Fruit fly (Drosophila melanogaster) whole organism, embryonic: Measurements from ENCODE around the gene CG12116.

Experiments
- CG10267 ChIP-seq: fragments of 200-800 bp; sonication (Bioruptor generic); optimal IDR thresholded peaks from 2 replicates; lab custom pipeline; 2018; ENCODE audit warnings: missing biosample characterization, mild to moderate bottlenecking, missing genetic modification characterization, moderate library complexity
- CG10366 ChIP-seq: fragments of 200-800 bp; sonication (Bioruptor generic); IDR thresholded peaks from 2 replicates; pipeline ENCODE4 v1.3.6; 2022; ENCODE audit warnings: missing biosample characterization, missing genetic modification characterization
- CG11560 ChIP-seq: fragments of 200-800 bp; sonication (Bioruptor generic); IDR thresholded peaks from 3 replicates; pipeline ENCODE4 v1.3.6; 2022; ENCODE audit warnings: missing biosample characterization, missing genetic modification characterization
- CG12299 ChIP-seq: fragments of 200-800 bp; sonication (Bioruptor generic); optimal IDR thresholded peaks from 2 replicates; lab custom pipeline; 2018; ENCODE audit warnings: missing biosample characterization, mild to moderate bottlenecking, missing genetic modification characterization
- CG1233 ChIP-seq: fragments of 200-800 bp; sonication (Bioruptor generic); optimal IDR thresholded peaks from 4 replicates; lab custom pipeline; 2018; ENCODE audit warnings: missing biosample characterization, mild to moderate bottlenecking, missing genetic modification characterization
- CG12769 ChIP-seq: fragments of 200-800 bp; sonication (Bioruptor generic); optimal IDR thresholded peaks from 2 replicates; lab custom pipeline; 2019; ENCODE audit warnings: missing biosample characterization, mild to moderate bottlenecking, missing genetic modification characterization, moderate library complexity
- CG13123 ChIP-seq: fragments of 200-800 bp; sonication (Bioruptor generic); optimal IDR thresholded peaks from 2 replicates; lab custom pipeline; 2016; ENCODE audit warnings: missing biosample characterization, missing genetic modification characterization
- CG13296 ChIP-seq: fragments of 200-800 bp; sonication (Bioruptor generic); optimal IDR thresholded peaks from 3 replicates; lab custom pipeline; 2018; ENCODE audit warnings: missing biosample characterization, mild to moderate bottlenecking, missing genetic modification characterization
- CG15479 ChIP-seq: fragments of 200-800 bp; sonication (Bioruptor generic); optimal IDR thresholded peaks from 3 replicates; lab custom pipeline; 2019; ENCODE audit warnings: missing biosample characterization, mild to moderate bottlenecking, missing genetic modification characterization, moderate library complexity
- CG15601 ChIP-seq: fragments of 200-800 bp; sonication (Bioruptor generic); optimal IDR thresholded peaks from 3 replicates; lab custom pipeline; 2019; ENCODE audit warnings: missing biosample characterization, mild to moderate bottlenecking, missing genetic modification characterization, moderate library complexity
- CG1792 ChIP-seq: fragments of 200-800 bp; sonication (Bioruptor generic); optimal IDR thresholded peaks from 2 replicates; lab custom pipeline; 2016; ENCODE audit warnings: missing biosample characterization, missing genetic modification characterization
- CG1832 ChIP-seq: fragments of 200-800 bp; sonication (Bioruptor generic); optimal IDR thresholded peaks from 2 replicates; lab custom pipeline; 2017; ENCODE audit warnings: missing biosample characterization, mild to moderate bottlenecking, missing genetic modification characterization, inconsistent platforms
- CG18764 ChIP-seq: fragments of 200-800 bp; sonication (Bioruptor generic); optimal IDR thresholded peaks from 3 replicates; lab custom pipeline; 2016; ENCODE audit warnings: missing biosample characterization, missing genetic modification characterization
- CG2129 ChIP-seq: fragments of 200-800 bp; sonication (Bioruptor generic); IDR thresholded peaks from 2 replicates; pipeline ENCODE4 v1.3.6; 2022; ENCODE audit warnings: missing biosample characterization, missing genetic modification characterization; ENCODE audit not compliant: partially characterized antibody
- CG2202 ChIP-seq: fragments of 200-800 bp; sonication (Bioruptor generic); optimal IDR thresholded peaks from 2 replicates; lab custom pipeline; 2018; ENCODE audit warnings: missing biosample characterization, mild to moderate bottlenecking, missing genetic modification characterization
- CG31388 ChIP-seq: fragments of 200-800 bp; sonication (Bioruptor generic); optimal IDR thresholded peaks from 2 replicates; lab custom pipeline; 2016; ENCODE audit warnings: missing biosample characterization, missing genetic modification characterization
- CG3281 ChIP-seq: fragments of 200-800 bp; sonication (Bioruptor generic); optimal IDR thresholded peaks from 3 replicates; lab custom pipeline; 2017; ENCODE audit warnings: missing biosample characterization, mild to moderate bottlenecking, missing genetic modification characterization
- CG4404 ChIP-seq: fragments of 200-800 bp; sonication (Bioruptor generic); IDR thresholded peaks from 2 replicates; pipeline ENCODE4 v1.3.6; 2022; ENCODE audit warnings: missing biosample characterization, missing genetic modification characterization
- CG4820 ChIP-seq: fragments of 200-800 bp; sonication (Bioruptor generic); optimal IDR thresholded peaks from 3 replicates; lab custom pipeline; 2016; ENCODE audit warnings: missing biosample characterization, missing genetic modification characterization
- CG6272 ChIP-seq: fragments of 200-800 bp; sonication (Bioruptor generic); IDR thresholded peaks from 2 replicates; pipeline ENCODE4 v1.3.6; 2022; ENCODE audit warnings: missing biosample characterization, missing genetic modification characterization
- CG7271 ChIP-seq: fragments of 200-800 bp; sonication (Bioruptor generic); optimal IDR thresholded peaks from 2 replicates; lab custom pipeline; 2018; ENCODE audit warnings: missing biosample characterization, mild to moderate bottlenecking, missing genetic modification characterization, moderate library complexity
- CG7928 ChIP-seq: fragments of 200-800 bp; sonication (Bioruptor generic); optimal IDR thresholded peaks from 2 replicates; lab custom pipeline; 2017; ENCODE audit warnings: missing biosample characterization, mild to moderate bottlenecking, missing genetic modification characterization
- D19A ChIP-seq: fragments of 200-800 bp; optimal IDR thresholded peaks from 3 replicates; lab custom pipeline; 2019; ENCODE audit warnings: missing biosample characterization, mild to moderate bottlenecking, missing genetic modification characterization, moderate library complexity
- Dip3 ChIP-seq: fragments of 200-800 bp; sonication (Bioruptor generic); optimal IDR thresholded peaks from 3 replicates; lab custom pipeline; 2016; ENCODE audit warnings: missing biosample characterization, missing genetic modification characterization
- GATAe ChIP-seq: fragments of 200-800 bp; sonication (Bioruptor generic); conservative IDR thresholded peaks from 2 replicates; pipeline ENCODE4 v1.3.6; 2022; ENCODE audit warnings: missing biosample characterization, missing genetic modification characterization
- H15 ChIP-seq: fragments of 200-800 bp; sonication (Bioruptor generic); IDR thresholded peaks from 3 replicates; pipeline ENCODE4 v1.3.6; 2022; ENCODE audit warnings: missing biosample characterization, missing genetic modification characterization
- H2.0 ChIP-seq: fragments of 200-800 bp; sonication (Bioruptor generic); IDR thresholded peaks from 2 replicates; pipeline ENCODE4 v1.3.6; 2022; ENCODE audit warnings: missing biosample characterization, missing genetic modification characterization
- HmgZ ChIP-seq: fragments of 200-800 bp; sonication (Bioruptor generic); optimal IDR thresholded peaks from 2 replicates; lab custom pipeline; 2018; ENCODE audit warnings: missing biosample characterization, mild to moderate bottlenecking, missing genetic modification characterization
- Hsf ChIP-seq: fragments of 200-800 bp; sonication (Bioruptor generic); optimal IDR thresholded peaks from 3 replicates; lab custom pipeline; 2016; ENCODE audit warnings: missing biosample characterization, missing genetic modification characterization
- Lpt ChIP-seq: fragments of >200 bp; optimal IDR thresholded peaks from 2 replicates; lab custom pipeline; 2018; ENCODE audit warnings: missing biosample characterization, missing genetic modification characterization
- Mad ChIP-seq: fragments of 200-800 bp; sonication (Bioruptor generic); optimal IDR thresholded peaks from 2 replicates; lab custom pipeline; 2016; ENCODE audit warnings: missing biosample characterization, missing genetic modification characterization
- NK7.1 ChIP-seq: fragments of 200-800 bp; sonication (Bioruptor generic); optimal IDR thresholded peaks from 3 replicates; lab custom pipeline; 2016; ENCODE audit warnings: missing biosample characterization, missing genetic modification characterization
- Nf-YC ChIP-seq: fragments of 200-800 bp; optimal IDR thresholded peaks from 3 replicates; lab custom pipeline; 2019; ENCODE audit warnings: missing biosample characterization, mild to moderate bottlenecking, missing genetic modification characterization, moderate library complexity
- ac ChIP-seq: fragments of 200-800 bp; sonication (Bioruptor generic); optimal IDR thresholded peaks from 3 replicates; lab custom pipeline; 2017; ENCODE audit warnings: missing biosample characterization, mild to moderate bottlenecking, missing genetic modification characterization
- az2 ChIP-seq: fragments of 200-800 bp; sonication (Bioruptor generic); optimal IDR thresholded peaks from 3 replicates; lab custom pipeline; 2016; ENCODE audit warnings: missing biosample characterization, missing genetic modification characterization
- btn ChIP-seq: fragments of 200-800 bp; sonication (Bioruptor generic); optimal IDR thresholded peaks from 2 replicates; lab custom pipeline; 2016; ENCODE audit warnings: missing biosample characterization, missing genetic modification characterization
- chm ChIP-seq: fragments of 200-800 bp; sonication (Bioruptor generic); IDR thresholded peaks from 2 replicates; pipeline ENCODE4 v1.3.6; 2022; ENCODE audit warnings: missing biosample characterization, missing genetic modification characterization
- emc ChIP-seq: fragments of 200-800 bp; sonication (Bioruptor generic); optimal IDR thresholded peaks from 2 replicates; lab custom pipeline; 2016; ENCODE audit warnings: missing biosample characterization, missing genetic modification characterization
- eve ChIP-seq, 2 experiments: fragments of >200 bp; optimal IDR thresholded peaks; 2 replicates each; lab custom pipeline; 2017; ENCODE audit warnings: missing biosample characterization in 2 of 2, missing genetic modification characterization in 2 of 2
- fd96Cb ChIP-seq: fragments of 200-800 bp; sonication (Bioruptor generic); optimal IDR thresholded peaks from 2 replicates; lab custom pipeline; 2018; ENCODE audit warnings: missing biosample characterization, mild to moderate bottlenecking, missing genetic modification characterization, moderate library complexity
- gro ChIP-seq: fragments of 200-800 bp; sonication (Bioruptor generic); optimal IDR thresholded peaks from 2 replicates; lab custom pipeline; 2016; ENCODE audit warnings: missing biosample characterization, missing genetic modification characterization
- hkb ChIP-seq, 2 experiments: fragments of 200-800 bp in 1 of 2; fragments of >200 bp in 1 of 2; sonication (Bioruptor generic) in 1 of 2; IDR thresholded peaks in 1 of 2; optimal IDR thresholded peaks in 1 of 2; 2 replicates each; pipeline versions ENCODE4 v1.3.6 to Lab custom; 2017 to 2022; ENCODE audit warnings: missing biosample characterization in 1 of 2, missing genetic modification characterization in 1 of 2
- ind ChIP-seq: fragments of 200-800 bp; sonication (Bioruptor generic); optimal IDR thresholded peaks from 3 replicates; lab custom pipeline; 2016; ENCODE audit warnings: missing biosample characterization, missing genetic modification characterization
- kay ChIP-seq: fragments of 200-800 bp; sonication (Bioruptor generic); optimal IDR thresholded peaks from 2 replicates; lab custom pipeline; 2016; ENCODE audit warnings: missing biosample characterization, missing genetic modification characterization
- lbe ChIP-seq: fragments of 200-800 bp; sonication (Bioruptor generic); optimal IDR thresholded peaks from 2 replicates; lab custom pipeline; 2016; ENCODE audit warnings: missing biosample characterization, mild to moderate bottlenecking, missing genetic modification characterization
- peb ChIP-seq: fragments of 200-800 bp; sonication (Bioruptor generic); IDR thresholded peaks from 2 replicates; pipeline ENCODE4 v1.3.6; 2022; ENCODE audit warnings: missing biosample characterization, missing genetic modification characterization
- pho ChIP-seq: fragments of 200-800 bp; sonication (Bioruptor generic); optimal IDR thresholded peaks from 2 replicates; lab custom pipeline; 2016; ENCODE audit warnings: missing biosample characterization, missing genetic modification characterization
- pum ChIP-seq: fragments of 200-800 bp; sonication (Bioruptor generic); optimal IDR thresholded peaks from 2 replicates; lab custom pipeline; 2016; ENCODE audit warnings: missing biosample characterization, missing genetic modification characterization
- sob ChIP-seq: fragments of 200-800 bp; sonication (Bioruptor generic); IDR thresholded peaks from 2 replicates; pipeline ENCODE4 v1.3.6; 2022; ENCODE audit warnings: missing biosample characterization, missing genetic modification characterization
- sr ChIP-seq: fragments of 200-800 bp; sonication (Bioruptor generic); IDR thresholded peaks from 3 replicates; pipeline ENCODE4 v1.3.6; 2022; ENCODE audit warnings: missing biosample characterization, missing genetic modification characterization
- tx ChIP-seq: fragments of 200-800 bp; sonication (Bioruptor generic); optimal IDR thresholded peaks from 2 replicates; lab custom pipeline; 2016; ENCODE audit warnings: missing biosample characterization, missing genetic modification characterization

CG12116 gene

dm6 chrX:8436656-8437284 lies 32.0 kb downstream of the CG12116 start, which contains the start of gene CG1440 (continued):
- no peak for TF ChIP-seq CG6272 (GFP tag; lab: Robert Waterston, UW)
- TF ChIP-seq Lpt: no peak
- peak; percentile 41 for TF ChIP-seq lbe (GFP tag; lab: Kevin White, UChicago)
- TF ChIP-seq CG2129 (GFP tag; lab: Robert Waterston, UW): no peak
- no peak for TF ChIP-seq eve (GFP tag; optimal IDR thresholded peaks at IDR 0.05; lab: Kevin White, UChicago)
- no peak for TF ChIP-seq CG12299 (tag; lab: Kevin White, UChicago)
- TF ChIP-seq CG10267 (tag; lab: Kevin White, UChicago): peak; percentile 75
- no peak for TF ChIP-seq az2 (GFP tag; lab: Kevin White, UChicago)
- no peak for TF ChIP-seq CG18764 (GFP tag; lab: Kevin White, UChicago)
- peak; percentile 1 for TF ChIP-seq HmgZ
- TF ChIP-seq CG1233 (GFP tag; lab: Kevin White, UChicago): no peak
- no peak for TF ChIP-seq pum (GFP tag; lab: Kevin White, UChicago)
- TF ChIP-seq H15 (GFP tag; lab: Robert Waterston, UW): no peak
- no peak for TF ChIP-seq fd96Cb (tag; lab: Kevin White, UChicago)
- TF ChIP-seq pho (GFP tag; lab: Kevin White, UChicago): peak; percentile 28
- TF ChIP-seq tx (GFP tag; lab: Kevin White, UChicago): no peak
- no peak for TF ChIP-seq CG1832 (GFP tag; lab: Kevin White, UChicago)
- TF ChIP-seq CG1792 (GFP tag; lab: Kevin White, UChicago): no peak
- no peak for TF ChIP-seq CG13296 (GFP tag; lab: Kevin White, UChicago)
- TF ChIP-seq btn (GFP tag; lab: Kevin White, UChicago): no peak
- TF ChIP-seq Nf-YC (tag; lab: Kevin White, UChicago): no peak
- TF ChIP-seq peb (GFP tag; lab: Robert Waterston, UW): no peak
- TF ChIP-seq Mad (GFP tag; lab: Kevin White, UChicago): peak; percentile 4
- no peak for TF ChIP-seq sr (GFP tag; lab: Robert Waterston, UW)
- TF ChIP-seq CG7928 (GFP tag; lab: Kevin White, UChicago): peak; percentile 29
- TF ChIP-seq H2.0: no peak
- no peak for TF ChIP-seq hkb (optimal IDR thresholded peaks at IDR 0.05; lab: Kevin White, UChicago)
- peak; percentile 47; the same call in 1 of the 2 replicates for TF ChIP-seq hkb (GFP tag; IDR thresholded peaks at IDR 0.05; lab: Robert Waterston, UW)
- peak; percentile 64 for TF ChIP-seq CG15479 (GFP tag; lab: Kevin White, UChicago)
- no peak for TF ChIP-seq kay (GFP tag; lab: Kevin White, UChicago)
- no peak for TF ChIP-seq emc (GFP tag; lab: Kevin White, UChicago)
- no peak for TF ChIP-seq CG12769 (tag; lab: Kevin White, UChicago)
- peak; percentile 29 for TF ChIP-seq CG15601 (tag; lab: Kevin White, UChicago)
- no peak for TF ChIP-seq CG4404
- TF ChIP-seq CG4820 (GFP tag; lab: Kevin White, UChicago): no peak
- peak; percentile 40 for TF ChIP-seq Dip3 (GFP tag; lab: Kevin White, UChicago)
- TF ChIP-seq gro (GFP tag; lab: Kevin White, UChicago): no peak
- TF ChIP-seq CG7271 (tag; lab: Kevin White, UChicago): peak; percentile 4
- no peak for TF ChIP-seq Hsf (GFP tag; lab: Kevin White, UChicago)
- TF ChIP-seq CG2202: no peak
- TF ChIP-seq sob (GFP tag; lab: Robert Waterston, UW): 0 out of 2 replicates have a peak, but pooled peaks have one; percentile 34
- TF ChIP-seq chm (GFP tag; lab: Robert Waterston, UW): no peak
- no peak for TF ChIP-seq ind (GFP tag; lab: Kevin White, UChicago)
- no peak for TF ChIP-seq GATAe (GFP tag; lab: Robert Waterston, UW)
- no peak for TF ChIP-seq CG13123 (GFP tag; lab: Kevin White, UChicago)
- no peak for TF ChIP-seq ac (GFP tag; lab: Kevin White, UChicago)
- no peak for TF ChIP-seq NK7.1 (GFP tag; lab: Kevin White, UChicago)
- no peak for TF ChIP-seq CG3281 (GFP tag; lab: Kevin White, UChicago)
- no peak for TF ChIP-seq CG10366
- TF ChIP-seq D19A (tag; lab: Kevin White, UChicago): no peak
- TF ChIP-seq CG31388 (GFP tag; lab: Kevin White, UChicago): no peak
- no peak for TF ChIP-seq CG11560 (tag; lab: Robert Waterston, UW)
